Worm (Caenorhabditis elegans) whole organism, early embryonic: Measurements from ENCODE around the gene pat-9.

ENCODE experiments used
- B0310.2 ChIP-seq: sonication (generic microtip); optimal IDR thresholded peaks from 2 replicates; lab custom pipeline; 2016; ENCODE audit warnings: mild to moderate bottlenecking, missing genetic modification characterization, missing compliant biosample characterization
- F13C5.2 ChIP-seq: sonication (generic microtip); optimal IDR thresholded peaks from 2 replicates; lab custom pipeline; 2017; ENCODE audit warnings: mild to moderate bottlenecking, missing genetic modification characterization, inconsistent platforms, missing compliant biosample characterization
- aly-1 ChIP-seq: sonication (generic microtip); optimal IDR thresholded peaks from 2 replicates; lab custom pipeline; 2016; ENCODE audit warnings: missing genetic modification characterization, missing compliant biosample characterization
- ama-1 ChIP-seq: fragments of 150-350 bp; optimal IDR thresholded peaks from 2 replicates; lab custom pipeline; 2014
- ceh-13 ChIP-seq: fragments of 200-800 bp; sonication (Bioruptor generic); optimal IDR thresholded peaks from 2 replicates; lab custom pipeline; 2018; ENCODE audit warnings: mild to moderate bottlenecking, missing genetic modification characterization, missing compliant biosample characterization
- ceh-36 ChIP-seq: sonication (generic microtip); optimal IDR thresholded peaks from 2 replicates; lab custom pipeline; 2016; ENCODE audit warnings: missing genetic modification characterization, inconsistent platforms, missing compliant biosample characterization
- ets-7 ChIP-seq: sonication (generic microtip); optimal IDR thresholded peaks from 2 replicates; lab custom pipeline; 2016; ENCODE audit warnings: missing genotype, missing genetic modification characterization, missing compliant biosample characterization
- flt-1 ChIP-seq: fragments of 200-800 bp; sonication (Bioruptor generic); IDR thresholded peaks from 2 replicates; pipeline ENCODE4 v1.3.6; 2022; ENCODE audit warnings: missing genetic modification characterization, missing compliant biosample characterization
- hmbx-1 ChIP-seq: sonication (generic microtip); optimal IDR thresholded peaks from 2 replicates; lab custom pipeline; 2016; ENCODE audit warnings: mild to moderate bottlenecking, missing genetic modification characterization, missing compliant biosample characterization
- hmg-4 ChIP-seq: fragments of 200-800 bp; sonication (Bioruptor generic); optimal IDR thresholded peaks from 2 replicates; lab custom pipeline; 2018; ENCODE audit warnings: mild to moderate bottlenecking, missing genetic modification characterization, missing compliant biosample characterization
- hnd-1 ChIP-seq: sonication (generic microtip); optimal IDR thresholded peaks from 2 replicates; lab custom pipeline; 2016; ENCODE audit warnings: missing genetic modification characterization, missing compliant biosample characterization
- pes-1 ChIP-seq: fragments of 200-800 bp; sonication (Bioruptor generic); IDR thresholded peaks from 2 replicates; pipeline ENCODE4 v1.3.6; 2022; ENCODE audit warnings: missing genetic modification reagents, missing genetic modification characterization, missing compliant biosample characterization
- scrt-1 ChIP-seq: fragments of 200-800 bp; sonication (Bioruptor generic); IDR thresholded peaks from 2 replicates; pipeline ENCODE4 v1.3.6; 2022; ENCODE audit warnings: missing genetic modification characterization, missing compliant biosample characterization
- sea-1 ChIP-seq: fragments of 200-800 bp; sonication (Bioruptor generic); conservative IDR thresholded peaks from 2 replicates; pipeline ENCODE4 v1.3.6; 2022; ENCODE audit warnings: missing genetic modification characterization, missing compliant biosample characterization
- tbx-11 ChIP-seq: fragments of 200-800 bp; sonication (Bioruptor generic); IDR thresholded peaks from 2 replicates; pipeline ENCODE4 v1.3.6; 2022; ENCODE audit warnings: missing genetic modification characterization, missing compliant biosample characterization
- tbx-37 ChIP-seq: fragments of 200-800 bp; sonication (Bioruptor generic); conservative IDR thresholded peaks from 2 replicates; pipeline ENCODE4 v1.3.6; 2022; ENCODE audit warnings: missing genetic modification reagents, missing genetic modification characterization, missing compliant biosample characterization
- tra-4 ChIP-seq: sonication (generic microtip); optimal IDR thresholded peaks from 2 replicates; lab custom pipeline; 2017; ENCODE audit warnings: missing genetic modification characterization, missing compliant biosample characterization

pat-9 gene

DNA sequence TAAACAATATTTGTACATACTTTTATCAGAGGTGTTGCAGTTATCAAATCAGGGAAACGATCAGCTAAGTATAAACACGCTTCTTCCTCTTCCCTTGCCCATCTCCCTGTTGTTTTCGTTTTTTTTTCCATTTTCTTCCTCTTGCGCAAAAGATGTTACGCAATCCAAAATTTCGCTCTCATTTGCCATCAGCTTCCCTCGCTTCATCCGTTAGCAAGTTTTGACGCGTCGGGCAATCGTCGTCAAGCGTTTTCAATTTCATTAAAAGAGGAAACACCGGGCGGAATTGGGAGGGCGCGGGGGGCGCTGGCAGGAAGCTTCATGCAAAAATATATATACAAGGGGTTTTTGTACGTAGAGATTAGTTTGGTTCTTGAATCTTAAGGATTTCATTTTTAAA, 6.8 kb upstream of the pat-9 start:
- no peak for TF ChIP-seq hmbx-1
- TF ChIP-seq hnd-1 (tag; lab: Kevin White, UChicago) = no peak
- no peak for TF ChIP-seq tbx-11 (GFP tag; lab: Robert Waterston, UW)
- TF ChIP-seq ceh-36 (tag; lab: Kevin White, UChicago) = no peak
- TF ChIP-seq aly-1 (tag; lab: Kevin White, UChicago) = no peak
- no peak for TF ChIP-seq ceh-13 (GFP tag; lab: Kevin White, UChicago)

DNA sequence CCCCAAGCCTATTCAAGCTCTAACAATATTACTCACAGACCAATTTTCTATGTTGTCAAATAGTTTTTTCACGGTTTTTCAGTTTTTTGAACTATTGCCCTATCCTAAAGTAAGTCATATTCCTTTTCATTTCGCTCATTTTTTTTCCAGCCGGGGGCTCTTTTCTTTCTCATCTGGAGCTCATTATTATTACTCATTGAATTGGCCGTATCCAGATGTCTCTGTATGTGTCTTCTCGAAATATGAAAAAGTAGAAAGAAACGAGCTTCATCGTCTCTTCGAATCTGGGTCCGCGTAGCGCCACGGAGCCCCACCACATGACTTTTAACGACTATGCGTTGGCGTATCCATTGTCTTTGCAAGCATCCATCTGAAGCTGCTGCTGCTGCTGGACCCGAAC, 6.2 kb upstream of the pat-9 start:
- no peak for TF ChIP-seq scrt-1 (GFP tag; lab: Robert Waterston, UW)
- TF ChIP-seq sea-1 = no peak
- TF ChIP-seq hnd-1 (tag; lab: Kevin White, UChicago) = no peak
- no peak for TF ChIP-seq F13C5.2
- no peak for TF ChIP-seq flt-1
- no peak for TF ChIP-seq ceh-36 (tag; lab: Kevin White, UChicago)
- TF ChIP-seq pes-1 (GFP tag; lab: Robert Waterston, UW) = no peak
- TF ChIP-seq hmg-4 = no peak
- TF ChIP-seq tbx-37 (GFP tag; lab: Robert Waterston, UW) = no peak
- TF ChIP-seq aly-1 (tag; lab: Kevin White, UChicago) = no peak
- no peak for TF ChIP-seq tra-4
- no peak for TF ChIP-seq tbx-11 (GFP tag; lab: Robert Waterston, UW)
- no peak for TF ChIP-seq B0310.2
- TF ChIP-seq ama-1 (lab: Kevin White, UChicago) = no peak
- no peak for TF ChIP-seq hmbx-1
- no peak for TF ChIP-seq ceh-13 (GFP tag; lab: Kevin White, UChicago)

DNA sequence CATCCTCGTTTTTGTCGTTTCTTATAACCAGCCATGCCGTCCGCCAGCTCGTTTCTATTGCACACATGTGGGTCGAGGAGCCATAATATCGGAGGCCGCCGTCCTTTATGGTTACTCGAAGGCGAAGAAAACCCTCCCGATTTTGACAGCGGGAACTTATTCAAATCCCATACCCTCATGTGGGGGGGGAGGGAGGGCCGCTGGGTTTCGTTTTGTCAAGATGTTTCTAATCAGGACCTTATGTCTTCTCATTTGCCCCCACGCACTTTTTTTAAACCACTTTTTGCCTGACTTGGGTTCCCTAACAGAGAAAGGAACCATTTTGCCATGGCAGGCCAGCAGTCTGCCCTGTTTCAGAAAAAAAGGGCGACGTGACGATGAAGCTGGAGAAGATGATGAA, 4.2 kb upstream of the pat-9 start:
- TF ChIP-seq ceh-13 (GFP tag; lab: Kevin White, UChicago) (no peak), ets-7 (tag; lab: Kevin White, UChicago) (no peak), tbx-11 (GFP tag; lab: Robert Waterston, UW) (no peak), aly-1 (tag; lab: Kevin White, UChicago) (no peak), tbx-37 (GFP tag; lab: Robert Waterston, UW) (no peak), hmg-4 (no peak), F13C5.2 (no peak), ceh-36 (tag; lab: Kevin White, UChicago) (no peak), flt-1 (no peak), B0310.2 (no peak), sea-1 (no peak), tra-4 (no peak), hnd-1 (tag; lab: Kevin White, UChicago) (no peak), ama-1 (lab: Kevin White, UChicago) (no peak), pes-1 (GFP tag; lab: Robert Waterston, UW) (no peak), scrt-1 (GFP tag; lab: Robert Waterston, UW) (no peak), hmbx-1 (no peak)

DNA sequence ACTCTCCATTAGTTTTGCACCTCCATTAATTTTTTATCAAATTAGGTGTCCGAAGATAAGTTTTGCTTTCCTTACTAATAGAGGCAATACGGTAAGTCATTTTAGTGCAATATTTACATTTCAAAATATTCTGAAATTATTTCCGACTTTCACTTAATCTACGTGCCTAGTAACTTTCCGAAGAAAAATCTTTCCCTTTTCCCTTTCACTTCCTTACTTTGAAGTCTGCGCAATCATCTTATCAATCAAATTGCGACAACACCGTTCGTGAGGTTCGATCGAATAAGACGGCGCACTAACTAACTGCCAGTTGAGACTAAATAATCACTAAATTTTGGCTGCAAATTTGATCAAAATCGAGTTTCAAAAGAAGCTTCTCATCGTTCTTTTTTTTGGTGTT, 2.8 kb upstream of the pat-9 start:
- no peak for TF ChIP-seq ceh-36 (tag; lab: Kevin White, UChicago)
- TF ChIP-seq pes-1 (GFP tag; lab: Robert Waterston, UW) = no peak
- TF ChIP-seq tra-4 = no peak
- TF ChIP-seq sea-1 = no peak
- no peak for TF ChIP-seq ceh-13 (GFP tag; lab: Kevin White, UChicago)
- no peak for TF ChIP-seq hnd-1 (tag; lab: Kevin White, UChicago)
- no peak for TF ChIP-seq hmbx-1
- no peak for TF ChIP-seq tbx-11 (GFP tag; lab: Robert Waterston, UW)
- TF ChIP-seq ets-7 (tag; lab: Kevin White, UChicago) = no peak
- TF ChIP-seq tbx-37 (GFP tag; lab: Robert Waterston, UW) = no peak
- no peak for TF ChIP-seq ama-1 (lab: Kevin White, UChicago)
- TF ChIP-seq B0310.2 = no peak
- TF ChIP-seq F13C5.2 = no peak
- no peak for TF ChIP-seq hmg-4
- no peak for TF ChIP-seq flt-1

DNA sequence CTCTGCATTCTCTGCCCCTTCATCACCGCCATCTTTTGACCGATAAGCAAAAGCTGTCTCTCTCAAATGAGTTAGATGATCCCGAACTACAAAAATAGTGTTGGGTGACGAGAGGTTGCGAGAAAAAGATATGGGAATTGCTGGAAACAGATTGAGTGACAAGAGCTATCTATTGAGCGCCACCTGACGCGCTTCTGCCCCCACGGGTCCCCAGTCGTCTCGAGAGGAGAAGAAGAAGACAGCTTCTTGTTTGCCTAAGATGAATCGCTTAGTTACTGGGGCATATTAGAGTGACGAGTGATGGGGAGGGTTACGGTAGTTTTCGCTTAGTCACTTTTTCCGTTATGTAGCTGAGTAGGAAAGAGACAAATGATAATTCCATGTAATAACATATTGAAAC, 2.1 kb upstream of the pat-9 start:
- TF ChIP-seq pes-1 (GFP tag; lab: Robert Waterston, UW) = no peak
- TF ChIP-seq aly-1 (tag; lab: Kevin White, UChicago) = no peak
- TF ChIP-seq flt-1 = no peak
- no peak for TF ChIP-seq ets-7 (tag; lab: Kevin White, UChicago)
- TF ChIP-seq tra-4 = no peak
- no peak for TF ChIP-seq hnd-1 (tag; lab: Kevin White, UChicago)
- TF ChIP-seq F13C5.2 = no peak
- TF ChIP-seq hmbx-1 = no peak
- TF ChIP-seq sea-1 = no peak
- no peak for TF ChIP-seq scrt-1 (GFP tag; lab: Robert Waterston, UW)
- TF ChIP-seq ceh-13 (GFP tag; lab: Kevin White, UChicago) = no peak
- TF ChIP-seq tbx-37 (GFP tag; lab: Robert Waterston, UW) = no peak
- TF ChIP-seq ceh-36 (tag; lab: Kevin White, UChicago) = no peak
- TF ChIP-seq hmg-4 = no peak

DNA sequence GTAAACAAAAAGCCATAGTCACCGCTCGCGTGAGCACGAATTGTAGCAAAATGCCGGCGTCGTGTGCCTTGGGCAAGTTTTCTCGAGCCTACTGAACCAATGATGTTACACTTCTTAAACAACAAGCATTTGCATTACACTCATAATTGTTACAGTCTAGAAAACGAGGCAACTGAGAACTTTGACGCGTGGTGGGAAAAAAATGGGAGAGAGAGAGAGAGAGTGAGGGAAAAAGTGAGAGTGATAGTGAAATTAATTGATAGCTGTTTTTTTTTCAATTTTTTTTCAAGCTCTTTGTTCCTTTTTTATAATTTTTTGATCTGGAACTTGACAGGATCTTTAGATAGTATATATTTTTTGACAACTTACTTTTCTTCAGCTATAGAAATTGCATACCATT, 1.5 kb upstream of the pat-9 start:
- TF ChIP-seq B0310.2 = no peak
- TF ChIP-seq tra-4 = no peak

DNA sequence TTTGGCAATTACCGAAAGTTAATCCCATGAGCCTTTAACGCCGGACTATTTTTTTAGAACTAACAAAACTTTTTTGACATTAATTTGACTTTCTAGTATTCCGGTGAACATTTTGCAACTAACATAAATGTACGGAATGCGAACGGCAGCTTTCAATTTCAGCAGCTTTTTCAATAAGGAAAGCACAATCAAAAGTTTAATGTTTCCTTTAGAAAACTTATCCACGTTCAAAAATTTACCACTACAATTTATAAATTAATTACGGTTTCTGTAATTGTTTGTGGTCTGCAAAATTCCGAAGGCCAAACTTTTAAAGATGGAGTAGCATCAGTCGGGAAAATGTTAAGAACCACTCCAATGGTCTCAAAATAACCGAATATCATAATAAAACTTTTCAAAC, 3.7 kb downstream of the pat-9 start, which contains the start of gene osm-1:
TSS of gene osm-1 (plus strand) at position 301 of the 400 bp plus-strand sequence.
- TF ChIP-seq F13C5.2 = no peak
- no peak for TF ChIP-seq aly-1 (tag; lab: Kevin White, UChicago)
- TF ChIP-seq sea-1 = no peak
- no peak for TF ChIP-seq tbx-37 (GFP tag; lab: Robert Waterston, UW)
- no peak for TF ChIP-seq flt-1
- TF ChIP-seq B0310.2 = no peak

DNA sequence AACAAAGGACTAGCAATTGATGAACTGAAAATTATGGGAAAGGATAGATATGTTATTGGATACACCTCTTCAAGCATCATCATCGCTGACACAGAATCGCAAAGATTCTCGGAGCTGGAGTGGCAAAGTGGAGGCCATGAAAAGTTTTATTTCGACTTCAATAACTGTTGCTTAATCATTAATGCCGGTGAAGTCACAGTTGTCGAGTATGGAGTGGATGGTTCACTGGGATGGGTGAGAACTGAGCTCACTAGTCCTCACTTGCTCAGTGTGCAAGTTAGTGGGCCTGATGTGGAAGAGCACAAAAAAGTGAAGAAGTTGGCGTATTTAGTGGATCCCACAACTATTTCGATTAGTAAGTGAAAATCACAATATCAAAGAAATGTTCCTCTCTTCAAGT, 7.2 kb downstream of the pat-9 start:
- TF ChIP-seq ama-1 (lab: Kevin White, UChicago) (no peak), pes-1 (GFP tag; lab: Robert Waterston, UW) (no peak), tbx-11 (GFP tag; lab: Robert Waterston, UW) (no peak), hmg-4 (no peak), aly-1 (tag; lab: Kevin White, UChicago) (no peak), hmbx-1 (no peak), hnd-1 (tag; lab: Kevin White, UChicago) (no peak)
